Worm (Caenorhabditis elegans): ENCODE results near the gene decr-1.3.

- no peak for TF ChIP-seq pqm-1 (tag; optimal IDR thresholded peaks at IDR 0.05)
- TF ChIP-seq R02D3.7 (tag; optimal IDR thresholded peaks at IDR 0.05) = no peak
- TF ChIP-seq unc-62 (GFP tag; optimal IDR thresholded peaks at IDR 0.05 in 1 of 2) = no peak
- TF ChIP-seq unc-62 (tag; optimal IDR thresholded peaks at IDR 0.05) = no peak
- TF ChIP-seq nhr-11 (tag; optimal IDR thresholded peaks at IDR 0.05) = no peak
- TF ChIP-seq mdl-1 (tag; optimal IDR thresholded peaks at IDR 0.05) = no peak
- TF ChIP-seq ZK546.5 (tag; optimal IDR thresholded peaks at IDR 0.05) = no peak
- TF ChIP-seq pha-4 (GFP tag; IDR thresholded peaks at IDR 0.05) = no peak
- TF ChIP-seq pha-4 (tag; optimal IDR thresholded peaks at IDR 0.05) = no peak
Measured at ce11 chrII:8190455-8190854, 17.1 kb upstream of the decr-1.3 start, which contains the start of gene T05C12.8.

Data from whole organism, L4 larva.